Fruit fly (Drosophila melanogaster): ENCODE data around the gene nero.
A peak's percentile ranks its signal among the peaks of the same experiment; 100 is the strongest.

The nero gene

dm6 chr3R:31724580-31725320 lies 22.6 kb downstream of the nero start (continued):
- no peak for TF ChIP-seq CG1621 (tag; optimal IDR thresholded peaks at IDR 0.05)
- no peak for TF ChIP-seq cyc (GFP tag; optimal IDR thresholded peaks at IDR 0.05)
- peak; percentile 29 for TF ChIP-seq OdsH (GFP tag; optimal IDR thresholded peaks at IDR 0.05)
- TF ChIP-seq CG31627 (GFP tag; optimal IDR thresholded peaks at IDR 0.05), result no peak
- no peak for TF ChIP-seq CG11902 (GFP tag; optimal IDR thresholded peaks at IDR 0.05)
- no peak for TF ChIP-seq pdm3 (GFP tag; optimal IDR thresholded peaks at IDR 0.05)
- TF ChIP-seq CG3032 (tag; optimal IDR thresholded peaks at IDR 0.05), result no peak
- no peak for TF ChIP-seq Smox (GFP tag; optimal IDR thresholded peaks at IDR 0.05)
- peak; percentile 27 for TF ChIP-seq esn (GFP tag; optimal IDR thresholded peaks at IDR 0.05)
- peak; percentile 41; the same call in 1 of the 3 replicates for TF ChIP-seq eg (GFP tag; IDR thresholded peaks at IDR 0.05)
- no peak for TF ChIP-seq ss (GFP tag; optimal IDR thresholded peaks at IDR 0.05)
- no peak for TF ChIP-seq CG8319 (GFP tag; optimal IDR thresholded peaks at IDR 0.05)
- no peak for TF ChIP-seq Ets21C (GFP tag; optimal IDR thresholded peaks at IDR 0.05)
- peak; percentile 76 for TF ChIP-seq Eip78C (GFP tag)
- TF ChIP-seq Hr39 (GFP tag; optimal IDR thresholded peaks at IDR 0.05), result no peak
- TF ChIP-seq CG34406 (GFP tag; optimal IDR thresholded peaks at IDR 0.05), result no peak

DNA sequence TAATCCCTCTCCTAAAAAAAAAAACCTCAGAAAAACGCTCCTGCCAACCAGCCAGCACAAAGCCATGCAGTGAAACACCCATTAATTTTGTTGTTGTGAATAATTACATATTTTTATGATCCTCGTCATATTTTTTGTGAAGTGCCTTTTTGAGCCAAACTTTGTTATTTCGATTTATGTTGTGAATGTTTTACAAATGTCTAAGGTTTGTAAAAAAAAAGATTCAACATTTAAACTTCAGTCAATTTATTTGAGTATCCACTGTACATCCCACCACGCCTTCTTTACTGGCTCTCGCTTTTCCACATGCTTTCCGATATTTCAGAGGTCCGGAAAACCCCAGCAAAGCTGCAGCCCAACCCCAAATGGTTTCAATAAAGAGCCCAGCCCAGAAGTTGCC lies 23.2 kb downstream of the nero start:
- TF ChIP-seq pdm3 (GFP tag; optimal IDR thresholded peaks at IDR 0.05) (peak; percentile 25), dsx (GFP tag; optimal IDR thresholded peaks at IDR 0.05; ENCODE audit: poor library complexity, severe bottlenecking) (no peak), Hr4 (GFP tag; optimal IDR thresholded peaks at IDR 0.05) (peak; percentile 57), CG9139 (GFP tag; optimal IDR thresholded peaks at IDR 0.05) (no peak), CG6276 (GFP tag; optimal IDR thresholded peaks at IDR 0.05) (peak; percentile 27), fd85E (GFP tag; optimal IDR thresholded peaks at IDR 0.05) (no peak), CG6854 (GFP tag; optimal IDR thresholded peaks at IDR 0.05) (no peak), Sox14 (GFP tag; optimal IDR thresholded peaks at IDR 0.05) (peak; percentile 34), topi (GFP tag; optimal IDR thresholded peaks at IDR 0.05) (no peak), Ets21C (GFP tag; optimal IDR thresholded peaks at IDR 0.05) (no peak), CG6792 (GFP tag; optimal IDR thresholded peaks at IDR 0.05) (no peak), Blimp-1 (GFP tag; optimal IDR thresholded peaks at IDR 0.05) (no peak), Eip78C (GFP tag) (peak; percentile 83), CG15336 (GFP tag; IDR thresholded peaks at IDR 0.05) (peak; percentile 30; the same call in 1 of the 2 replicates), salr (GFP tag; optimal IDR thresholded peaks at IDR 0.05) (peak in 1 of 2 experiments; percentile 62), CG10631 (GFP tag; optimal IDR thresholded peaks at IDR 0.05) (peak; percentile 32), CG6163 (GFP tag; IDR thresholded peaks at IDR 0.05) (peak; percentile 46; the same call in 2 of the 3 replicates), CG8119 (GFP tag; IDR thresholded peaks at IDR 0.05) (0 out of 3 replicates have a peak, but pooled peaks have one; percentile 15), Eip75B (GFP tag; optimal IDR thresholded peaks at IDR 0.05) (no peak), dac (GFP tag; optimal IDR thresholded peaks at IDR 0.05) (no peak), CG32006 (GFP tag; optimal IDR thresholded peaks at IDR 0.05) (peak; percentile 52)

DNA sequence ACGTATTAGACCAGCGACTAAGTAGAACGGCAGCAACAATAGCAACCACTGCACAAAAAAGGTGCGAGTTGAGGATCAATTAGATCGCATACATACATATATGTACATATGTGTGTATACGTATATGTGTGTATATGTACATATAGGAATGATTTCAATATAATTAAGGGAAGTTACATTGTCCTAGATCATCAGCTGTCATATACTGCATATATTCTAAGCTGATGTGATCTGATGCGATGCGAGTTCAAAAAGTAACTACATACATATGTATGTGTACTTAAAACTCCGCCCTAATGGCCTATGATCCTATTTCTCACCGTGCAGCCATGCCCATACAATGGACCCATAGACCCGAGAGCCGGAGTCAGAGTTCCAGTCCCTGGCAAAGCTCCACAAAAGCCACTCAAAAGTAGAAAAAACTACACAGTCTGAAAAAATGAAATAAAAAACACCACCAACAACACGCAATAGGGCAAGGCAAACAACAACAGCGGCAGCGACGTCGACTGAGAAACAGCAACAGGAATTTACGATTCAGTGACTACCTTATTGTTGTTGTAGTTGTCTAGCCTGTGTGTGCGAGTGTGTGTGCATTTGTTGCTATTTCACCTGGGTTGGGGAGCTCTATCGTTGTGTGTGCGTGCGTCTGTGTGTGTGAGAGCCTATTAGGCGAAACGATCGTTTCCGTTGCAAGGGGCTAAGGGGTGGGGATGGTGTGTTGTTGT lies 24.0 kb downstream of the nero start:
- TF ChIP-seq svp (GFP tag), result no peak
- TF ChIP-seq CG11762 (GFP tag; optimal IDR thresholded peaks at IDR 0.05; ENCODE audit: insufficient read depth), result no peak
- no peak for TF ChIP-seq CG11902 (GFP tag; optimal IDR thresholded peaks at IDR 0.05)
- no peak for TF ChIP-seq vri (GFP tag; optimal IDR thresholded peaks at IDR 0.05)
- peak; percentile 21 for TF ChIP-seq fkh (GFP tag; optimal IDR thresholded peaks at IDR 0.05)
- TF ChIP-seq Blimp-1 (GFP tag; optimal IDR thresholded peaks at IDR 0.05), result no peak
- TF ChIP-seq CG32006 (GFP tag; optimal IDR thresholded peaks at IDR 0.05), result peak; percentile 77
- TF ChIP-seq CG6808 (GFP tag; optimal IDR thresholded peaks at IDR 0.05), result peak; percentile 29
- peak in 1 of 2 experiments; percentile 72 for TF ChIP-seq salr (GFP tag; optimal IDR thresholded peaks at IDR 0.05)
- TF ChIP-seq CG9139 (GFP tag; optimal IDR thresholded peaks at IDR 0.05), result no peak
- TF ChIP-seq CG4318 (GFP tag; optimal IDR thresholded peaks at IDR 0.05), result peak; percentile 51
- peak; percentile 40; the same call in 1 of the 2 replicates for TF ChIP-seq CG11294 (GFP tag; IDR thresholded peaks at IDR 0.05)
- TF ChIP-seq CG16779 (tag; optimal IDR thresholded peaks at IDR 0.05), result peak; percentile 20
- no peak; the same call in 1 of the 3 replicates for TF ChIP-seq eg (GFP tag; IDR thresholded peaks at IDR 0.05)
- no peak for TF ChIP-seq Met (GFP tag; optimal IDR thresholded peaks at IDR 0.05)
- TF ChIP-seq spab (GFP tag; optimal IDR thresholded peaks at IDR 0.05), result no peak
- no peak for TF ChIP-seq net (GFP tag; optimal IDR thresholded peaks at IDR 0.05)
- TF ChIP-seq Ets96B (tag; optimal IDR thresholded peaks at IDR 0.05), result no peak

All from whole organism, prepupa.